Fruit fly (Drosophila melanogaster): Measurements from ENCODE around the gene CG5885.

DNA sequence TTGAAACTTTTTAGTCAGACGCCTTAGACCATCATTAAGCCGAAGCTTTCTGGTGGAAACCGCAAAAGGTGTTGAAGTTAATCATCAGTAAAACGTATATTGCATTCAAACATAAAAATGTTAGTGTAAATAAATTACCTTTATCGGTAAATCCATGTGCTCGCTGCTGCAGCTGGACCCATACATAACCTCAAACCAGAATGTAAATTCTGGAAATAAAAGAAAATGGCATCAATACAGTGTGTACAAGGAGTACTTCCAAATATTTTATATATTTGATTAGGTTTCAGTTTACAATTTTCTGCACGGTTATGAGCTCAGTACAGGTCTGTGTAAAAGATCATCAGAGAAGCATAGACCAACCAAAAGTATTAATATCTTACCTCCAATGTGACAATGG lies 23.9 kb downstream of the CG5885 start:
- TF ChIP-seq Hr4 (GFP tag; optimal IDR thresholded peaks at IDR 0.05) (no peak), CG11294 (GFP tag; IDR thresholded peaks at IDR 0.05) (no peak), Gug (GFP tag; IDR thresholded peaks at IDR 0.05) (no peak), acj6 (GFP tag; optimal IDR thresholded peaks at IDR 0.05) (no peak), esn (GFP tag; optimal IDR thresholded peaks at IDR 0.05) (no peak), achi (GFP tag; optimal IDR thresholded peaks at IDR 0.05) (no peak), CG32006 (GFP tag; optimal IDR thresholded peaks at IDR 0.05) (no peak)

All from whole organism, prepupa.